Fruit fly (Drosophila melanogaster): Measurements from ENCODE around the gene CG7714.

dm6 chr3R:18748087-18748486 lies 21.9 kb upstream of the CG7714 start:
- TF ChIP-seq CG34367 (tag; optimal IDR thresholded peaks at IDR 0.05) (no peak), CG10348 (GFP tag; IDR thresholded peaks at IDR 0.05) (no peak), CG8301 (tag; optimal IDR thresholded peaks at IDR 0.05) (no peak), CG4496 (GFP tag; IDR thresholded peaks at IDR 0.05) (no peak), Pif1A (GFP tag; optimal IDR thresholded peaks at IDR 0.05) (no peak), CG9948 (tag; optimal IDR thresholded peaks at IDR 0.05) (no peak), CG32121 (GFP tag; IDR thresholded peaks at IDR 0.05) (no peak), D1 (tag; optimal IDR thresholded peaks at IDR 0.05) (no peak), CG13204 (GFP tag; optimal IDR thresholded peaks at IDR 0.05) (no peak), Ets98B (GFP tag; IDR thresholded peaks at IDR 0.05) (no peak)
